Worm (Caenorhabditis elegans) whole organism, L2 larva: ENCODE measurements around the gene srt-70.

Experiments
- crh-2 ChIP-seq: sonication (generic microtip); optimal IDR thresholded peaks from 2 replicates; lab custom pipeline; 2017; ENCODE audit warnings: missing biosample characterization, missing genetic modification characterization
- elt-1 ChIP-seq: fragments of 150-350 bp; optimal IDR thresholded peaks from 2 replicates; lab custom pipeline; 2014; ENCODE audit warnings: missing biosample characterization, missing genetic modification characterization
- lin-11 ChIP-seq: fragments of 150-350 bp; sonication (generic microtip); optimal IDR thresholded peaks from 2 replicates; lab custom pipeline; 2014; ENCODE audit warnings: missing biosample characterization, missing genetic modification characterization, inconsistent platforms, mixed read lengths
- lin-13 ChIP-seq: fragments of 150-350 bp; optimal IDR thresholded peaks from 2 replicates; lab custom pipeline; 2014; ENCODE audit warnings: missing biosample characterization, missing genetic modification reagents, missing genetic modification characterization
- mdl-1 ChIP-seq, 2 experiments: fragments of 150-350 bp in 1 of 2; sonication (generic microtip) in 1 of 2; optimal IDR thresholded peaks; 2 replicates each; lab custom pipeline; 2017; ENCODE audit warnings: missing biosample characterization in 2 of 2, missing genetic modification characterization in 2 of 2
- nhr-12 ChIP-seq: fragments of 150-350 bp; optimal IDR thresholded peaks from 2 replicates; lab custom pipeline; 2014; ENCODE audit warnings: missing biosample characterization, missing genetic modification characterization
- nhr-77 ChIP-seq: fragments of 150-350 bp; optimal IDR thresholded peaks from 2 replicates; lab custom pipeline; 2014; ENCODE audit warnings: missing biosample characterization, missing genetic modification characterization
- unc-62 ChIP-seq: fragments of 150-350 bp; optimal IDR thresholded peaks from 2 replicates; lab custom pipeline; 2014; ENCODE audit warnings: missing biosample characterization, missing genetic modification reagents, missing genetic modification characterization

DNA sequence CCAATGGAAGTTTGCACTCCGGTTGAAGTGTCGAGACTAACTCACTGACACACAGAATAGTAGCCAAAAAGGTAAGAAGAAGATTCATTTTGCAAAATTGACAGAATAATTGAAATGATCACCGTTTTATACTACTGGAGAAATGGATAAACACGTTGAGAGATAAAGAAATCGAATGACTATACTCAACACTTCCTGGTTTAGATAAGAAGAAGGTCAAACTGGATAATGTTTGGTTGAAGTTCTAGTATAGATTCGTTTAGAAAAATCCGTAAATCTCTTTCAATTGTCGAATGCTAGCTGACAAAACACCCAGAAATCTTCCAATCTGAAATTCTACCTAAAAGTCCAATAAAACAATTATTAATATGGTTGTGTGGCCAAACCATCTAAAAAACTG lies 27.9 kb upstream of the srt-70 start, which contains the start of gene Y49G5A.1:
- TF ChIP-seq elt-1 (tag; lab: Kevin White, UChicago) (no peak), crh-2 (tag; lab: Kevin White, UChicago) (no peak), nhr-77 (tag; lab: Kevin White, UChicago) (no peak), mdl-1 (tag; optimal IDR thresholded peaks at IDR 0.05; lab: Kevin White, UChicago) (no peak), lin-13 (GFP tag; lab: Kevin White, UChicago) (no peak), lin-11 (tag; lab: Kevin White, UChicago) (no peak), unc-62 (GFP tag; lab: Kevin White, UChicago) (no peak), nhr-12 (no peak)
